Worm (Caenorhabditis elegans) whole organism, L1 larva: ENCODE results near the gene ptc-3.

Experiments
- ceh-88 ChIP-seq: fragments of 200-800 bp; sonication (Bioruptor generic); IDR thresholded peaks from 2 replicates; pipeline ENCODE4 v1.3.6; 2022; ENCODE audit warnings: missing genetic modification characterization, missing compliant biosample characterization
- ces-1 ChIP-seq: fragments of 150-350 bp; optimal IDR thresholded peaks from 2 replicates; lab custom pipeline; 2014; ENCODE audit warnings: missing biosample characterization, missing genetic modification reagents, missing genetic modification characterization
- lin-39 ChIP-seq: fragments of 150-350 bp; optimal IDR thresholded peaks from 2 replicates; lab custom pipeline; 2014; ENCODE audit warnings: missing biosample characterization, missing genetic modification reagents, missing genetic modification characterization
- nhr-12 ChIP-seq: sonication (generic microtip); optimal IDR thresholded peaks from 2 replicates; lab custom pipeline; 2017; ENCODE audit warnings: missing biosample characterization, missing genetic modification characterization
- nhr-77 ChIP-seq: fragments of 150-350 bp; optimal IDR thresholded peaks from 2 replicates; lab custom pipeline; 2014; ENCODE audit warnings: missing biosample characterization, missing genetic modification characterization
- pag-3 ChIP-seq: sonication (generic microtip); optimal IDR thresholded peaks from 2 replicates; lab custom pipeline; 2017; ENCODE audit warnings: missing genetic modification characterization, mild to moderate bottlenecking, missing compliant biosample characterization, antibody characterized with exemption, borderline replicate concordance; ENCODE audit not compliant: insufficient read depth
- snpc-4 ChIP-seq: fragments of 150-350 bp; optimal IDR thresholded peaks from 2 replicates; lab custom pipeline; 2014; ENCODE audit warnings: missing biosample characterization, missing genetic modification characterization
- snu-23 ChIP-seq: sonication (generic microtip); optimal IDR thresholded peaks from 2 replicates; lab custom pipeline; 2016; ENCODE audit warnings: missing genetic modification characterization, missing compliant biosample characterization
- sptf-1 ChIP-seq: fragments of 150-350 bp; optimal IDR thresholded peaks from 2 replicates; lab custom pipeline; 2014; ENCODE audit warnings: missing biosample characterization, missing genetic modification characterization
- ztf-11 ChIP-seq, 2 experiments: sonication (generic microtip); optimal IDR thresholded peaks; 2 replicates each; lab custom pipeline; 2016 to 2017; ENCODE audit warnings: missing genetic modification characterization in 2 of 2, missing biosample characterization in 1 of 2, missing compliant biosample characterization in 1 of 2

DNA sequence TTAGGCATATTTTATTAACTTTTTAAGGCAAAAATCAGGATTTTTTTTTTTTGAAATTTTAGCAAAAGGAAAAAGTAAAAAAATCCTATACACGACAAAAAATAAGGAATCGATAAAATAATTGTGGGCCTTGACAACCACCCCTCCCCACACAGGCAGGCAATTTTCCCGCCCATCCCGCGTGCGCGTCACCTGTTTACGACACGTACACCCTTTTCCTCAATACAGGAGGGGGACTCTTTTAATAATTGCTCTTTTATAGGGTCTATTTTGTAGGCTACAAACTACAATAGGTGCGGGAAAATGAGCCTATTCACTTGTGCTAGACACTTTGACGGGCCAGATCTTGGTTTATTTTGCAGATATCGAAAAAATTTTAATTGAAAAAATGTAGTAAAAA, 19.9 kb downstream of the ptc-3 start:
- TF ChIP-seq lin-39 (tag; lab: Kevin White, UChicago) (no peak), snu-23 (GFP tag; lab: Kevin White, UChicago) (no peak), sptf-1 (tag; lab: Kevin White, UChicago) (no peak), ceh-88 (GFP tag; lab: Robert Waterston, UW) (no peak), pag-3 (tag; lab: Kevin White, UChicago) (no peak), snpc-4 (tag; lab: Kevin White, UChicago) (no peak), nhr-12 (tag; lab: Kevin White, UChicago) (no peak), nhr-77 (tag; lab: Kevin White, UChicago) (no peak), ztf-11 (tag; optimal IDR thresholded peaks at IDR 0.05; lab: Kevin White, UChicago) (no peak), ces-1 (GFP tag; lab: Kevin White, UChicago) (no peak)
